Worm (Caenorhabditis elegans): ENCODE measurements around the gene F58H1.3.

DNA sequence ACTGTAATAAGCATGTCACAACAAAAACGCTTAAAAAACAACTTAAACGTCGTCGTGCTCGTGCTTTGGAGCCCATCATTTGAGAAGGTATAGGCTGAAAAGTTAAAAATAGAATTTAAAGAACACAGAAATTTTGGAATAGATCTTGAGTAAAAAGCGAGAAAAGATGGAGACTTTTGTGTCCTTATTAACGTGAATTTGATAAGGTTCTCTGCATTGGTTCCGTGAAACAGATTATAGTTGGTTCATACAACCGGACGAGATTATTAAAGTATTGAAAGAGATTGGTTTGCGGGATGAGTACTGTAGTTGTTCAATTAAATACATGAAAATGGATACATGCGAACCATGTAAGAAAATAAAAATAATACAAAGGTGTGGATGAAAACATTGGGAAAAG lies 3.9 kb downstream of the F58H1.3 start, which contains the start of gene gpla-1:
- TF ChIP-seq ama-1 (optimal IDR thresholded peaks at IDR 0.05) (no peak), sea-1 (GFP tag; conservative IDR thresholded peaks at IDR 0.05) (no peak), tbx-37 (GFP tag; conservative IDR thresholded peaks at IDR 0.05) (no peak), scrt-1 (GFP tag; IDR thresholded peaks at IDR 0.05) (no peak)

Measured in whole organism, early embryonic.